Worm (Caenorhabditis elegans): ENCODE data around the gene mltn-11.

mltn-11 gene

DNA sequence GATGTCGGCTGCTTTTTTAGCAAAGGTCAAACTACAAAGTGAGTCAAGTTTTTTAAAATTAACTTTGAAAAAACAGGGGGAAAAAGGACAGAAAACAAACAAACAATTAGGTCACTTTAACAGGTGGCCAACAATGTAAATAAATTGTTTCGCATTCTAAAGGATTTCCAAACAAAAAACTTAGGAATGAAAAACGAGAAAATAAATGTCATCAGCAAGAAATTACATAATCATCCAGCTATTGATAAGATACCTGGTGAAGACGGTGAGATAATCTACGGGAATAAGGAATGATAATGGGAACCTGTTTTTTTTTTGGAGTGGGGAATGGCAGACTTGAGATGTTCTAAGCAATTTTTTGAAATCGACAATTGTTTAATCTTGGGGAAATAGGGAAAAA is 39.9 kb upstream of the mltn-11 start:
- no peak for TF ChIP-seq hmbx-1 (tag; optimal IDR thresholded peaks at IDR 0.05)
- TF ChIP-seq sea-1 (GFP tag; conservative IDR thresholded peaks at IDR 0.05) = no peak
- no peak for TF ChIP-seq flt-1 (GFP tag; IDR thresholded peaks at IDR 0.05)
- TF ChIP-seq tbx-37 (GFP tag; conservative IDR thresholded peaks at IDR 0.05) = no peak
- no peak for TF ChIP-seq B0310.2 (tag; optimal IDR thresholded peaks at IDR 0.05)
- no peak for TF ChIP-seq ceh-13 (GFP tag; optimal IDR thresholded peaks at IDR 0.05)
- TF ChIP-seq ets-7 (tag; optimal IDR thresholded peaks at IDR 0.05) = no peak
- no peak for TF ChIP-seq ceh-36 (tag; optimal IDR thresholded peaks at IDR 0.05)
- TF ChIP-seq scrt-1 (GFP tag; IDR thresholded peaks at IDR 0.05) = no peak
- TF ChIP-seq hmg-4 (GFP tag; optimal IDR thresholded peaks at IDR 0.05) = no peak
- no peak for TF ChIP-seq tra-4 (tag; optimal IDR thresholded peaks at IDR 0.05)
- no peak for TF ChIP-seq pes-1 (GFP tag; IDR thresholded peaks at IDR 0.05)
- TF ChIP-seq hnd-1 (tag; optimal IDR thresholded peaks at IDR 0.05) = no peak
- TF ChIP-seq F13C5.2 (tag; optimal IDR thresholded peaks at IDR 0.05) = no peak

DNA sequence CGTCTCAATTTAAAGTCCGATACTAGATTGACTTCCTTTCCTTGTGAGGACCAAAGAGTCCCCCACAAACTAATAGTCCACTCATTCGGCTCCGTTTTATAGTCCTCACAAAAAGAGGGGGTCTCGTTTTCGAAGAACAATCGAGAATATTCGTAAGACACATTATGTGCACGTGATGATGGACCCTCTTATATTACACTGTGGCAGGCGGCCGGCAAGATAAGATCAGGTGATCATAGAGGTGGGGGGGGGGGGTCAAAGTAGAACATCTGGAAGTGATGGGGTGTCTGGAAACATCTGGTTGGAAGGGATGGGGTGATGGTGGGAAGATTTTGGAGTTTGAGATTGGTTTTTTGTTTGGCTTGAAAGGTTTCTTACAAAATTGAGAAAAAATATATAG is 37.5 kb upstream of the mltn-11 start:
- TF ChIP-seq ceh-13 (GFP tag; optimal IDR thresholded peaks at IDR 0.05) = no peak
- TF ChIP-seq hnd-1 (tag; optimal IDR thresholded peaks at IDR 0.05) = no peak
- TF ChIP-seq aly-1 (tag; optimal IDR thresholded peaks at IDR 0.05) = no peak
- TF ChIP-seq scrt-1 (GFP tag; IDR thresholded peaks at IDR 0.05) = no peak
- TF ChIP-seq ceh-36 (tag; optimal IDR thresholded peaks at IDR 0.05) = no peak
- no peak for TF ChIP-seq sea-1 (GFP tag; conservative IDR thresholded peaks at IDR 0.05)
- TF ChIP-seq tra-4 (tag; optimal IDR thresholded peaks at IDR 0.05) = no peak
- TF ChIP-seq hmbx-1 (tag; optimal IDR thresholded peaks at IDR 0.05) = no peak
- no peak for TF ChIP-seq ets-7 (tag; optimal IDR thresholded peaks at IDR 0.05)
- TF ChIP-seq F13C5.2 (tag; optimal IDR thresholded peaks at IDR 0.05) = no peak
- no peak for TF ChIP-seq tbx-37 (GFP tag; conservative IDR thresholded peaks at IDR 0.05)
- TF ChIP-seq pes-1 (GFP tag; IDR thresholded peaks at IDR 0.05) = no peak
- TF ChIP-seq tbx-11 (GFP tag; IDR thresholded peaks at IDR 0.05) = no peak

DNA sequence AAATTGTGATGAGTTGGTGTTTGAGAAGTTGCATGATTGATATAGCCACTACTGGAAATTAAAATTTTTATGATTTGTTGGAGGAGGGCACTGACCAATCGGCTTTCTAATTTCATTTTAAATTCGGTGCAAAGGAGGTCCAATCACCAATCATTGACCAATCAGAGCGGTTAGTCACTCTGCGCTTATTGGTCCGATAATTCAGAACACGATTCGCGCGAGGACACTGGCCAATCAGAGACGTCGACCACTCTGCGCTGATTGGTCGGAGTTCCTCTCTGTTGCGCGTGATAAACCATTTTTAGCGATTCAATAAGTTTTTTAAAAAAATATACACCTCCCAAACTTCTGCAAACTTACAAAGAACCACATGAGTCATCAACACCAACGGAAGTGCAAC is 36.2 kb upstream of the mltn-11 start:
- no peak for TF ChIP-seq tbx-11 (GFP tag; IDR thresholded peaks at IDR 0.05)
- TF ChIP-seq ama-1 (optimal IDR thresholded peaks at IDR 0.05) = no peak
- TF ChIP-seq scrt-1 (GFP tag; IDR thresholded peaks at IDR 0.05) = no peak
- no peak for TF ChIP-seq sea-1 (GFP tag; conservative IDR thresholded peaks at IDR 0.05)
- no peak for TF ChIP-seq tra-4 (tag; optimal IDR thresholded peaks at IDR 0.05)
- no peak for TF ChIP-seq ceh-36 (tag; optimal IDR thresholded peaks at IDR 0.05)
- no peak for TF ChIP-seq hmbx-1 (tag; optimal IDR thresholded peaks at IDR 0.05)
- no peak for TF ChIP-seq flt-1 (GFP tag; IDR thresholded peaks at IDR 0.05)
- TF ChIP-seq F13C5.2 (tag; optimal IDR thresholded peaks at IDR 0.05) = no peak
- no peak for TF ChIP-seq B0310.2 (tag; optimal IDR thresholded peaks at IDR 0.05)
- no peak for TF ChIP-seq hmg-4 (GFP tag; optimal IDR thresholded peaks at IDR 0.05)
- TF ChIP-seq ceh-13 (GFP tag; optimal IDR thresholded peaks at IDR 0.05) = no peak
- no peak for TF ChIP-seq ets-7 (tag; optimal IDR thresholded peaks at IDR 0.05)
- no peak for TF ChIP-seq aly-1 (tag; optimal IDR thresholded peaks at IDR 0.05)

ce11 chrV:16600623-16601022 is 35.4 kb upstream of the mltn-11 start, which contains the start of gene T03E6.9:
Gene T03E6.9 (minus strand): TSS chrV:16600723.
- no peak for TF ChIP-seq F13C5.2 (tag; optimal IDR thresholded peaks at IDR 0.05)
- TF ChIP-seq ceh-36 (tag; optimal IDR thresholded peaks at IDR 0.05) = no peak
- TF ChIP-seq B0310.2 (tag; optimal IDR thresholded peaks at IDR 0.05) = no peak
- no peak for TF ChIP-seq aly-1 (tag; optimal IDR thresholded peaks at IDR 0.05)
- no peak for TF ChIP-seq tbx-37 (GFP tag; conservative IDR thresholded peaks at IDR 0.05)
- no peak for TF ChIP-seq hmg-4 (GFP tag; optimal IDR thresholded peaks at IDR 0.05)
- TF ChIP-seq tra-4 (tag; optimal IDR thresholded peaks at IDR 0.05) = no peak
- TF ChIP-seq hnd-1 (tag; optimal IDR thresholded peaks at IDR 0.05) = no peak
- TF ChIP-seq sea-1 (GFP tag; conservative IDR thresholded peaks at IDR 0.05) = no peak
- TF ChIP-seq ceh-13 (GFP tag; optimal IDR thresholded peaks at IDR 0.05) = no peak
- no peak for TF ChIP-seq tbx-11 (GFP tag; IDR thresholded peaks at IDR 0.05)
- no peak for TF ChIP-seq pes-1 (GFP tag; IDR thresholded peaks at IDR 0.05)
- no peak for TF ChIP-seq ama-1 (optimal IDR thresholded peaks at IDR 0.05)
- no peak for TF ChIP-seq flt-1 (GFP tag; IDR thresholded peaks at IDR 0.05)
- no peak for TF ChIP-seq ets-7 (tag; optimal IDR thresholded peaks at IDR 0.05)

ce11 chrV:16603102-16603501 is 32.9 kb upstream of the mltn-11 start, which contains the start of gene T03E6.8:
Gene T03E6.8 (minus strand): TSS chrV:16603202.
- no peak for TF ChIP-seq B0310.2 (tag; optimal IDR thresholded peaks at IDR 0.05)
- TF ChIP-seq ceh-13 (GFP tag; optimal IDR thresholded peaks at IDR 0.05) = no peak
- no peak for TF ChIP-seq tbx-11 (GFP tag; IDR thresholded peaks at IDR 0.05)
- TF ChIP-seq hmg-4 (GFP tag; optimal IDR thresholded peaks at IDR 0.05) = no peak
- no peak for TF ChIP-seq flt-1 (GFP tag; IDR thresholded peaks at IDR 0.05)
- no peak for TF ChIP-seq pes-1 (GFP tag; IDR thresholded peaks at IDR 0.05)
- no peak for TF ChIP-seq scrt-1 (GFP tag; IDR thresholded peaks at IDR 0.05)
- TF ChIP-seq F13C5.2 (tag; optimal IDR thresholded peaks at IDR 0.05) = no peak
- TF ChIP-seq sea-1 (GFP tag; conservative IDR thresholded peaks at IDR 0.05) = no peak
- TF ChIP-seq ama-1 (optimal IDR thresholded peaks at IDR 0.05) = no peak
- no peak for TF ChIP-seq tbx-37 (GFP tag; conservative IDR thresholded peaks at IDR 0.05)
- no peak for TF ChIP-seq ets-7 (tag; optimal IDR thresholded peaks at IDR 0.05)
- TF ChIP-seq aly-1 (tag; optimal IDR thresholded peaks at IDR 0.05) = no peak
- no peak for TF ChIP-seq tra-4 (tag; optimal IDR thresholded peaks at IDR 0.05)
- TF ChIP-seq hnd-1 (tag; optimal IDR thresholded peaks at IDR 0.05) = no peak
- no peak for TF ChIP-seq hmbx-1 (tag; optimal IDR thresholded peaks at IDR 0.05)
- no peak for TF ChIP-seq ceh-36 (tag; optimal IDR thresholded peaks at IDR 0.05)

DNA sequence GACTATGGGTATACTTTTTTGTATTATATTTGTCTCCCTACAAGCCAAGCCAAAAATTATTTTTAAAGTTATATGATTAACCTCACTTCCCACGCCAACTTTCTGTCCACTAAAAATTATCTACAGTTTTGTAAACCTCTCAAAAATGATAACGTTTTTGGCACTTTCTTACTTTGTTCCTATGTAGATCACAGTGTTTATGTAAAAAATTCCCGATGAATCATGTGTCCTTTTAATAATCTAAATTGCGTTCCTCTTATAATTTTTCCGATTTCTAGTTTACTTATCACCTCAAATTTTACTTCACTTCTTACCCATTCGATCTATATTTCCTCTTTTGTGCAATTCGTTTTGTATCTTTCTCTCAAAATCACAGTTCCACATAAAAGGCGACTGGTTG is 31.7 kb upstream of the mltn-11 start:
- TF ChIP-seq ceh-13 (GFP tag; optimal IDR thresholded peaks at IDR 0.05) (no peak), sea-1 (GFP tag; conservative IDR thresholded peaks at IDR 0.05) (no peak), aly-1 (tag; optimal IDR thresholded peaks at IDR 0.05) (no peak), ets-7 (tag; optimal IDR thresholded peaks at IDR 0.05) (no peak), scrt-1 (GFP tag; IDR thresholded peaks at IDR 0.05) (no peak), ceh-36 (tag; optimal IDR thresholded peaks at IDR 0.05) (no peak), pes-1 (GFP tag; IDR thresholded peaks at IDR 0.05) (no peak), flt-1 (GFP tag; IDR thresholded peaks at IDR 0.05) (no peak), tbx-37 (GFP tag; conservative IDR thresholded peaks at IDR 0.05) (no peak), ama-1 (optimal IDR thresholded peaks at IDR 0.05) (no peak), F13C5.2 (tag; optimal IDR thresholded peaks at IDR 0.05) (no peak), hnd-1 (tag; optimal IDR thresholded peaks at IDR 0.05) (no peak), hmg-4 (GFP tag; optimal IDR thresholded peaks at IDR 0.05) (no peak), tra-4 (tag; optimal IDR thresholded peaks at IDR 0.05) (no peak), tbx-11 (GFP tag; IDR thresholded peaks at IDR 0.05) (no peak), hmbx-1 (tag; optimal IDR thresholded peaks at IDR 0.05) (no peak), B0310.2 (tag; optimal IDR thresholded peaks at IDR 0.05) (no peak)

ce11 chrV:16605463-16605862 is 30.5 kb upstream of the mltn-11 start:
- no peak for TF ChIP-seq F13C5.2 (tag; optimal IDR thresholded peaks at IDR 0.05)
- no peak for TF ChIP-seq flt-1 (GFP tag; IDR thresholded peaks at IDR 0.05)
- no peak for TF ChIP-seq ets-7 (tag; optimal IDR thresholded peaks at IDR 0.05)
- no peak for TF ChIP-seq ama-1 (optimal IDR thresholded peaks at IDR 0.05)
- TF ChIP-seq B0310.2 (tag; optimal IDR thresholded peaks at IDR 0.05) = no peak
- no peak for TF ChIP-seq tra-4 (tag; optimal IDR thresholded peaks at IDR 0.05)
- no peak for TF ChIP-seq pes-1 (GFP tag; IDR thresholded peaks at IDR 0.05)
- TF ChIP-seq tbx-37 (GFP tag; conservative IDR thresholded peaks at IDR 0.05) = no peak
- no peak for TF ChIP-seq scrt-1 (GFP tag; IDR thresholded peaks at IDR 0.05)
- no peak for TF ChIP-seq hmg-4 (GFP tag; optimal IDR thresholded peaks at IDR 0.05)
- TF ChIP-seq ceh-36 (tag; optimal IDR thresholded peaks at IDR 0.05) = no peak
- no peak for TF ChIP-seq tbx-11 (GFP tag; IDR thresholded peaks at IDR 0.05)
- TF ChIP-seq hnd-1 (tag; optimal IDR thresholded peaks at IDR 0.05) = no peak

Data from whole organism, early embryonic.